Worm (Caenorhabditis elegans) whole organism, midembryonic: ENCODE measurements around the gene T16G1.2.

ENCODE experiments used
- T22C8.4 ChIP-seq: fragments of 200-800 bp; sonication (Bioruptor generic); IDR thresholded peaks from 2 replicates; pipeline ENCODE4 v1.3.6; 2022; ENCODE audit warnings: missing genetic modification characterization, missing compliant biosample characterization
- cog-1 ChIP-seq: sonication (generic microtip); optimal IDR thresholded peaks from 2 replicates; lab custom pipeline; 2016; ENCODE audit warnings: missing genetic modification characterization, missing compliant biosample characterization
- flt-1 ChIP-seq: fragments of 200-800 bp; sonication (Bioruptor generic); IDR thresholded peaks from 2 replicates; pipeline ENCODE4 v1.3.6; 2022; ENCODE audit warnings: missing genetic modification characterization, missing compliant biosample characterization
- klf-2 ChIP-seq: fragments of 200-800 bp; sonication (Bioruptor generic); conservative IDR thresholded peaks from 2 replicates; pipeline ENCODE4 v1.3.6; 2022; ENCODE audit warnings: missing genetic modification reagents, missing genetic modification characterization, missing compliant biosample characterization
- med-1 ChIP-seq: sonication (generic microtip); optimal IDR thresholded peaks from 2 replicates; lab custom pipeline; 2017; ENCODE audit warnings: missing genetic modification characterization, mild to moderate bottlenecking, missing compliant biosample characterization, antibody characterized with exemption, missing genetic modification reagents; ENCODE audit not compliant: insufficient read depth
- ref-1 ChIP-seq: fragments of 200-800 bp; sonication (Bioruptor generic); conservative IDR thresholded peaks from 2 replicates; pipeline ENCODE4 v1.3.6; 2022; ENCODE audit warnings: missing genetic modification reagents, missing genetic modification characterization, missing compliant biosample characterization
- tab-1 ChIP-seq: fragments of 200-800 bp; sonication (Bioruptor generic); IDR thresholded peaks from 2 replicates; pipeline ENCODE4 v1.3.6; 2022; ENCODE audit warnings: missing genetic modification characterization, missing compliant biosample characterization
- ztf-23 ChIP-seq: fragments of 200-800 bp; sonication (Bioruptor generic); IDR thresholded peaks from 2 replicates; pipeline ENCODE4 v1.3.6; 2022; ENCODE audit warnings: missing genetic modification reagents, missing genetic modification characterization, missing compliant biosample characterization
- ztf-29 ChIP-seq: fragments of 200-800 bp; sonication (Bioruptor generic); IDR thresholded peaks from 2 replicates; pipeline ENCODE4 v1.3.6; 2022; ENCODE audit warnings: missing genetic modification reagents, missing genetic modification characterization, missing compliant biosample characterization

The T16G1.2 gene

DNA sequence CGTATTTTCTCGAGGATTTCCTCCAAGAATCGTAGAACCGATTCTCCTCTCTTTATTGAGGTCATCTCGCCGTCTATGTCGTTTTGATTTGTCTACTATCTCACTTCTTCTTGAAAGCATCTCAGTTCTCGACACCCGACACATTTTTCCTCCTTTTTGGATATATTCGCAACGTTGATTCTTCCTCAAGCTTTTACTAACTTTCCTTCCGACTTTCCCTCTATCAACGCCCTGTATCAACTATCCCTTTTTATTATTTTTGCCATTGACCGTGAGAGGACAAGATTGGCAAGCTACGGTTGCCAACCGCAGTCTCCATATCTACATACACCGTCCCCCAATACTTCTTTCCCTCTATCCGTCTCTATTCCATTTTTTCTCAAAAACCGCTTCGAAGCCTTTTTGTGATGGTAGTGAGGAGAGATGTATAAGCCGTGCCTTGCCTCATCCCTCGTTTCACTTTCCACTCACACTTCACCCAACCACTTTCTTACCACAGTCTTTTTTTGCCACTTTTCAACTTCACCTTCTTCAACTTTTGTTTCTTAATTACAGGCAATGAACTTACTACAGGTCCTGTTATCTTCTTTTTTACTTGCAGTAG is at the start of gene T16G1.2:
Gene T16G1.2, plus strand, starts transcription at position 554 of the 604 bp plus-strand sequence.
- no peak for TF ChIP-seq cog-1
- no peak for TF ChIP-seq ref-1 (GFP tag; lab: Robert Waterston, UW)
- TF ChIP-seq klf-2 (GFP tag; lab: Robert Waterston, UW): no peak
- no peak for TF ChIP-seq T22C8.4 (GFP tag; lab: Robert Waterston, UW)
- TF ChIP-seq flt-1 (GFP tag; lab: Robert Waterston, UW): no peak
- TF ChIP-seq ztf-29 (GFP tag; lab: Robert Waterston, UW): no peak
- no peak for TF ChIP-seq tab-1
- TF ChIP-seq med-1 (GFP tag; lab: Kevin White, UChicago): no peak
- TF ChIP-seq ztf-23: no peak

- TF ChIP-seq med-1 (GFP tag; lab: Kevin White, UChicago) (no peak), ztf-23 (no peak), ref-1 (GFP tag; lab: Robert Waterston, UW) (no peak)
Observed at ce11 chrV:12881396-12881795, 47.9 kb upstream of the T16G1.2 start.

DNA sequence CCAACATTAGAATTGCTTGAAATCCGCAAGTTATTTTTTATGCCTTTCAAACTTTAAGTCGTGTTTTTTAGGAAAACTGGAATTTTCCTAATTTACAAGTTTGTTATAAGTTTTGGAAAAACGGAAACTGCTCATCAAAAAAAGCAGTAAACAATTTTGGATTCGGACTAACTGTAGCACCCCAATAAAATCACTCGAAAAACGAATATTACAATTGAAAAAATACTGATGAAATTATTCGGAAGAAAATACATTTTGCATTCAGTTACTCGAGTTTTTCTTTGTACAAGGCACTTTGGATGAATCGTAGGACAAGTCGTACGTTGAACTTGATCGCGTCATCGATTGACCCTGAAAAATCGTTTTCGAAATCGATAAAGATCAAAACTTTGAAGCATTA is 46.9 kb upstream of the T16G1.2 start:
- TF ChIP-seq cog-1: no peak
- no peak for TF ChIP-seq T22C8.4 (GFP tag; lab: Robert Waterston, UW)
- TF ChIP-seq ztf-23: no peak
- TF ChIP-seq ztf-29 (GFP tag; lab: Robert Waterston, UW): no peak
- TF ChIP-seq flt-1 (GFP tag; lab: Robert Waterston, UW): no peak
- no peak for TF ChIP-seq klf-2 (GFP tag; lab: Robert Waterston, UW)
- TF ChIP-seq tab-1: no peak
- TF ChIP-seq med-1 (GFP tag; lab: Kevin White, UChicago): no peak
- no peak for TF ChIP-seq ref-1 (GFP tag; lab: Robert Waterston, UW)

- no peak for TF ChIP-seq tab-1
- no peak for TF ChIP-seq ztf-23
- no peak for TF ChIP-seq cog-1
- TF ChIP-seq klf-2 (GFP tag; lab: Robert Waterston, UW): no peak
- TF ChIP-seq T22C8.4 (GFP tag; lab: Robert Waterston, UW): no peak
- TF ChIP-seq flt-1 (GFP tag; lab: Robert Waterston, UW): no peak
- no peak for TF ChIP-seq ref-1 (GFP tag; lab: Robert Waterston, UW)
- no peak for TF ChIP-seq ztf-29 (GFP tag; lab: Robert Waterston, UW)
- TF ChIP-seq med-1 (GFP tag; lab: Kevin White, UChicago): no peak
Observed at ce11 chrV:12885860-12886259, 43.4 kb upstream of the T16G1.2 start, which contains the start of gene glb-24. glb-24 (minus strand) TSS chrV:12885960.

DNA sequence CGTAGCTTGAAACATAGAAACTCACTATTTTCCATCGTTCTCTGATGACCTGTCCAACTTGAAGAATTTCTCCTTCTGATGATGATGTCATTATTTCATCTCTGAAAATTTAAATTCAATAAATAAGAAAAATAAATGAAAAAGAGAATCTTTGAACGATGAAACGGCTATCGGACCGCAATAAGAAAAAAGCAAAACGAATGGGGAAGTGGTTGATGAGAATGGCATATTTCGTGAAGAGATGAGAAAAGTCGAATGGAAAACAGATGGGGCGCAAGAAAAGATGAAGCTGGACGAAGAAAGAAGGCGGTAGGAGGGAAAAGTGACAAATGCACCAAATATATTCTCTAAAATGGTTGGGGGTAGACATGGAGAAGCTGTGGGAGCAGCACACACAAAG is 33.5 kb upstream of the T16G1.2 start, which contains the start of gene ttbk-7:
Gene ttbk-7, minus strand, starts transcription at position 101 of the 400 bp plus-strand sequence.
- TF ChIP-seq klf-2 (GFP tag; lab: Robert Waterston, UW): no peak

ce11 chrV:12896850-12897249 is 32.4 kb upstream of the T16G1.2 start:
- TF ChIP-seq ref-1 (GFP tag; lab: Robert Waterston, UW): no peak
- no peak for TF ChIP-seq tab-1
- TF ChIP-seq T22C8.4 (GFP tag; lab: Robert Waterston, UW): no peak
- TF ChIP-seq med-1 (GFP tag; lab: Kevin White, UChicago): no peak
- TF ChIP-seq cog-1: no peak
- TF ChIP-seq ztf-23: no peak
- no peak for TF ChIP-seq ztf-29 (GFP tag; lab: Robert Waterston, UW)
- TF ChIP-seq klf-2 (GFP tag; lab: Robert Waterston, UW): no peak
- TF ChIP-seq flt-1 (GFP tag; lab: Robert Waterston, UW): no peak

DNA sequence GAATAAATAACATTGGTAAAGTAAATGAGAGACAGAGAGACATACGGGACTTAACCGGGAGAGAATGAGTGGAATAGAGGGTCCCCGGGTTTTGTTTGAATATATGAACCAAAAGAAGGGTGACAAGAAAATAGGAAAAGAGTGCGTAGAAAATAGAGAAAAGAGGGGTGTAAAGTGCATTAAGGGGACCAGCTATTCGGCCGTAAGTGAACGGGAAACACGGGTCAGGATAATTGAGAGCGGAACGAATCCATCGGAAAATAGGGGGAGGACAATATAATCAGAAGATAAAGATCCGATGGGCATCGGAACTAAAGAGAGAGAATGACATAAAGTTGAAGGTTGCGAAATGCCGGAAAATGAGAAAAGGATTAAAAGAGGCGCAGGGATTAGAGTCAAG is 31.9 kb upstream of the T16G1.2 start:
- TF ChIP-seq cog-1 (no peak), T22C8.4 (GFP tag; lab: Robert Waterston, UW) (no peak), ztf-29 (GFP tag; lab: Robert Waterston, UW) (no peak), klf-2 (GFP tag; lab: Robert Waterston, UW) (no peak), flt-1 (GFP tag; lab: Robert Waterston, UW) (no peak), ztf-23 (no peak), ref-1 (GFP tag; lab: Robert Waterston, UW) (no peak), med-1 (GFP tag; lab: Kevin White, UChicago) (no peak), tab-1 (no peak)

DNA sequence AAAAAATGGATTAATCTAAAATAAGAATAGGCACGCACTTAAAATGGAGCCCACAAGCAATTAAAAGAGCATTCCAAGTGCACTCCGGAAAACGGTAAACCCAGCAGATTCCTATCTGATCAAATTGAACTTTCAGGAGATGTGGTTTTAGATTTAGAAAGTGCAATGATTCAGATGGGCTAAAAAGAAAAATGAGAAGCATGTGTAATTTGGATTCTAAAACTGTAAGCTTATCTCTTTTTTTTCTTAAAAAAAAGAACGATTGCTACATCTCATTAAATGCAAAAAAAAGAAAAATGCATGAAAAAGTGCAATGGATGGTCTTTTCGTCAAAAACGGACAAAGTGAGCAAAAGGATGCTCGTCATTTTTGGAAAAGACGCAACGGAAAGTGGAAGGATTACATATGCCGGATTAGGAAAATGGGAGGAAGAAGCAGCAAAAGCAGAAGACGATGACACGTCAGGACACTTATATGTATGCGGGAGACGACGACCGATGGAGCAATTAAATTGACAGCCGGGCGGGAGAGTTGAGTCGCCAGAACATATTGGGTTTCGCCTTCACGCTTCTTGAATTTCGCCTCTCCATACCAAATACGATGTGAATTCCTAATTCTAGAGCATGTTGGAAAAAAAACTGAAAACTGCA is 30.6 kb upstream of the T16G1.2 start:
- TF ChIP-seq T22C8.4 (GFP tag; lab: Robert Waterston, UW) (no peak), ztf-29 (GFP tag; lab: Robert Waterston, UW) (no peak), ztf-23 (no peak), tab-1 (no peak), ref-1 (GFP tag; lab: Robert Waterston, UW) (no peak), cog-1 (no peak), flt-1 (GFP tag; lab: Robert Waterston, UW) (no peak), med-1 (GFP tag; lab: Kevin White, UChicago) (no peak), klf-2 (GFP tag; lab: Robert Waterston, UW) (no peak)

ce11 chrV:12901301-12901700 is 28.0 kb upstream of the T16G1.2 start:
- TF ChIP-seq flt-1 (GFP tag; lab: Robert Waterston, UW) (no peak), med-1 (GFP tag; lab: Kevin White, UChicago) (no peak), cog-1 (no peak), ref-1 (GFP tag; lab: Robert Waterston, UW) (no peak), ztf-23 (no peak), klf-2 (GFP tag; lab: Robert Waterston, UW) (no peak), tab-1 (no peak), T22C8.4 (GFP tag; lab: Robert Waterston, UW) (no peak), ztf-29 (GFP tag; lab: Robert Waterston, UW) (no peak)
